Fruit fly (Drosophila melanogaster) whole organism, embryonic: Measurements from ENCODE around the gene Pex10.

ENCODE experiments used
- CG10366 ChIP-seq: fragments of 200-800 bp; sonication (Bioruptor generic); IDR thresholded peaks from 2 replicates; pipeline ENCODE4 v1.3.6; 2022; ENCODE audit warnings: missing biosample characterization, missing genetic modification characterization
- CG10543 ChIP-seq: fragments of 200-800 bp; sonication (Bioruptor generic); optimal IDR thresholded peaks from 3 replicates; lab custom pipeline; 2017; ENCODE audit warnings: missing biosample characterization, mild to moderate bottlenecking, missing genetic modification characterization, moderate library complexity
- CG10654 ChIP-seq: fragments of 200-800 bp; sonication (Bioruptor generic); optimal IDR thresholded peaks from 2 replicates; lab custom pipeline; 2016; ENCODE audit warnings: missing biosample characterization, missing genetic modification characterization
- CG1233 ChIP-seq: fragments of 200-800 bp; sonication (Bioruptor generic); optimal IDR thresholded peaks from 4 replicates; lab custom pipeline; 2018; ENCODE audit warnings: missing biosample characterization, mild to moderate bottlenecking, missing genetic modification characterization
- CG14965 ChIP-seq: fragments of 200-800 bp; sonication (Bioruptor generic); optimal IDR thresholded peaks from 2 replicates; lab custom pipeline; 2016; ENCODE audit warnings: missing biosample characterization, missing genetic modification characterization, borderline replicate concordance
- CG1647 ChIP-seq: fragments of 200-800 bp; sonication (Bioruptor generic); optimal IDR thresholded peaks from 3 replicates; lab custom pipeline; 2016; ENCODE audit warnings: missing biosample characterization, missing genetic modification characterization
- CG17359 ChIP-seq: fragments of 200-800 bp; sonication (Bioruptor generic); optimal IDR thresholded peaks from 3 replicates; lab custom pipeline; 2018; ENCODE audit warnings: missing biosample characterization, mild to moderate bottlenecking, missing genetic modification characterization, moderate library complexity
- CG17802 ChIP-seq: fragments of 200-800 bp; sonication (Bioruptor generic); optimal IDR thresholded peaks from 2 replicates; lab custom pipeline; 2018; ENCODE audit warnings: missing biosample characterization, mild to moderate bottlenecking, missing genetic modification characterization, moderate library complexity
- CG18476 ChIP-seq: fragments of 200-800 bp; sonication (Bioruptor generic); optimal IDR thresholded peaks from 2 replicates; lab custom pipeline; 2016; ENCODE audit warnings: missing biosample characterization, mild to moderate bottlenecking, missing genetic modification characterization
- CG31224 ChIP-seq: fragments of 200-800 bp; sonication (Bioruptor generic); IDR thresholded peaks from 2 replicates; pipeline ENCODE4 v1.3.6; 2022; ENCODE audit warnings: missing biosample characterization, missing genetic modification characterization
- CG31388 ChIP-seq: fragments of 200-800 bp; sonication (Bioruptor generic); optimal IDR thresholded peaks from 2 replicates; lab custom pipeline; 2016; ENCODE audit warnings: missing biosample characterization, missing genetic modification characterization
- CG34376 ChIP-seq: fragments of 200-800 bp; sonication (Bioruptor generic); optimal IDR thresholded peaks from 2 replicates; lab custom pipeline; 2018; ENCODE audit warnings: missing biosample characterization, mild to moderate bottlenecking, missing genetic modification characterization
- CG4360 ChIP-seq: fragments of 200-800 bp; sonication (Bioruptor generic); IDR thresholded peaks from 2 replicates; pipeline ENCODE4 v1.3.6; 2022; ENCODE audit warnings: missing biosample characterization, missing genetic modification characterization
- CG43689 ChIP-seq: fragments of 200-800 bp; sonication (Bioruptor generic); IDR thresholded peaks from 2 replicates; pipeline ENCODE4 v1.3.6; 2022; ENCODE audit warnings: missing biosample characterization, missing genetic modification characterization
- CG7357 ChIP-seq: fragments of 200-800 bp; sonication (Bioruptor generic); IDR thresholded peaks from 3 replicates; pipeline ENCODE4 v1.3.6; 2022; ENCODE audit warnings: missing biosample characterization, missing genetic modification characterization
- CG7745 ChIP-seq: fragments of 200-800 bp; sonication (Bioruptor generic); optimal IDR thresholded peaks from 2 replicates; lab custom pipeline; 2018; ENCODE audit warnings: missing biosample characterization, mild to moderate bottlenecking, missing genetic modification characterization, moderate library complexity
- CG7786 ChIP-seq: fragments of 200-800 bp; sonication (Bioruptor generic); optimal IDR thresholded peaks from 2 replicates; lab custom pipeline; 2016; ENCODE audit warnings: missing biosample characterization, missing genetic modification characterization
- CG7963 ChIP-seq: fragments of 200-800 bp; sonication (Bioruptor generic); IDR thresholded peaks from 3 replicates; pipeline ENCODE4 v1.3.6; 2022; ENCODE audit warnings: missing biosample characterization, missing genetic modification characterization; ENCODE audit not compliant: partially characterized antibody
- CG7987 ChIP-seq: fragments of 200-800 bp; sonication (Bioruptor generic); optimal IDR thresholded peaks from 2 replicates; lab custom pipeline; 2018; ENCODE audit warnings: missing biosample characterization, mild to moderate bottlenecking, missing genetic modification characterization, moderate library complexity
- CTCF ChIP-seq: fragments of 200-800 bp; sonication (Bioruptor generic); optimal IDR thresholded peaks from 2 replicates; lab custom pipeline; 2017; ENCODE audit warnings: missing biosample characterization, mild to moderate bottlenecking, missing genetic modification characterization, moderate library complexity
- Chrac-16 ChIP-seq: fragments of 200-800 bp; sonication (Bioruptor generic); optimal IDR thresholded peaks from 3 replicates; lab custom pipeline; 2016; ENCODE audit warnings: missing biosample characterization, missing genetic modification characterization
- Hr78 ChIP-seq, 2 experiments: fragments of 200-800 bp in 1 of 2; fragments of >200 bp in 1 of 2; sonication (Bioruptor generic) in 1 of 2; optimal IDR thresholded peaks; 2 replicates each; lab custom pipeline; 2017 to 2019; ENCODE audit warnings: missing biosample characterization in 2 of 2, missing genetic modification characterization in 2 of 2, mild to moderate bottlenecking in 1 of 2, moderate library complexity in 1 of 2
- Oli ChIP-seq: fragments of 200-800 bp; sonication (Bioruptor generic); optimal IDR thresholded peaks from 2 replicates; lab custom pipeline; 2018; ENCODE audit warnings: missing biosample characterization, mild to moderate bottlenecking, missing genetic modification characterization, moderate library complexity
- Ptx1 ChIP-seq: fragments of 200-800 bp; sonication (Bioruptor generic); IDR thresholded peaks from 2 replicates; pipeline ENCODE4 v1.3.6; 2022; ENCODE audit warnings: missing biosample characterization, missing genetic modification characterization
- Taf1 ChIP-seq: fragments of 200-800 bp; sonication (Bioruptor generic); IDR thresholded peaks from 2 replicates; pipeline ENCODE4 v1.3.6; 2022; ENCODE audit warnings: missing biosample characterization, missing genetic modification characterization
- Trl ChIP-seq, 3 experiments: fragments of >200 bp in 2 of 3; fragments of 200-800 bp in 1 of 3; sonication (Bioruptor generic) in 1 of 3; optimal IDR thresholded peaks; 2 replicates in 1 of 3; 3 replicates in 2 of 3; lab custom pipeline; 2016 to 2017; ENCODE audit warnings: missing biosample characterization in 1 of 3, missing genetic modification characterization in 1 of 3
- al ChIP-seq: fragments of 200-800 bp; sonication (Bioruptor generic); IDR thresholded peaks from 2 replicates; pipeline ENCODE4 v1.3.6; 2022; ENCODE audit warnings: missing biosample characterization, missing genetic modification characterization
- btn ChIP-seq: fragments of 200-800 bp; sonication (Bioruptor generic); optimal IDR thresholded peaks from 2 replicates; lab custom pipeline; 2016; ENCODE audit warnings: missing biosample characterization, missing genetic modification characterization
- dimm ChIP-seq: fragments of 200-800 bp; sonication (Bioruptor generic); IDR thresholded peaks from 2 replicates; pipeline ENCODE4 v1.3.6; 2022; ENCODE audit warnings: missing biosample characterization, missing genetic modification characterization
- esg ChIP-seq: fragments of 200-800 bp; sonication (Bioruptor generic); conservative IDR thresholded peaks from 2 replicates; pipeline ENCODE4 v1.3.6; 2022; ENCODE audit warnings: missing biosample characterization, missing genetic modification characterization
- gcm ChIP-seq: fragments of 200-800 bp; sonication (Bioruptor generic); optimal IDR thresholded peaks from 2 replicates; lab custom pipeline; 2019; ENCODE audit warnings: missing biosample characterization, mild to moderate bottlenecking, missing genetic modification characterization, moderate library complexity
- gcm2 ChIP-seq: fragments of 200-800 bp; sonication (Bioruptor generic); optimal IDR thresholded peaks from 2 replicates; lab custom pipeline; 2016; ENCODE audit warnings: missing biosample characterization, missing genetic modification characterization
- grn ChIP-seq: fragments of 200-800 bp; sonication (Bioruptor generic); optimal IDR thresholded peaks from 3 replicates; lab custom pipeline; 2017; ENCODE audit warnings: missing biosample characterization, missing genetic modification characterization
- h ChIP-seq: fragments of >200 bp; optimal IDR thresholded peaks from 2 replicates; lab custom pipeline; 2017
- ham ChIP-seq: fragments of 200-800 bp; sonication (Bioruptor generic); IDR thresholded peaks from 2 replicates; pipeline ENCODE4 v1.3.6; 2022; ENCODE audit warnings: missing biosample characterization, missing genetic modification characterization
- hkb ChIP-seq, 2 experiments: fragments of 200-800 bp in 1 of 2; fragments of >200 bp in 1 of 2; sonication (Bioruptor generic) in 1 of 2; IDR thresholded peaks in 1 of 2; optimal IDR thresholded peaks in 1 of 2; 2 replicates each; pipeline versions ENCODE4 v1.3.6 to Lab custom; 2017 to 2022; ENCODE audit warnings: missing biosample characterization in 1 of 2, missing genetic modification characterization in 1 of 2
- kay ChIP-seq: fragments of 200-800 bp; sonication (Bioruptor generic); optimal IDR thresholded peaks from 2 replicates; lab custom pipeline; 2016; ENCODE audit warnings: missing biosample characterization, missing genetic modification characterization
- nmo ChIP-seq: fragments of 200-800 bp; sonication (Bioruptor generic); optimal IDR thresholded peaks from 2 replicates; lab custom pipeline; 2018; ENCODE audit warnings: missing biosample characterization, mild to moderate bottlenecking, missing genetic modification characterization, moderate library complexity
- oc ChIP-seq: fragments of 200-800 bp; sonication (Bioruptor generic); optimal IDR thresholded peaks from 2 replicates; lab custom pipeline; 2018; ENCODE audit warnings: missing biosample characterization, mild to moderate bottlenecking, missing genetic modification characterization, moderate library complexity
- p53 ChIP-seq: fragments of 200-800 bp; sonication (Bioruptor generic); optimal IDR thresholded peaks from 2 replicates; lab custom pipeline; 2016; ENCODE audit warnings: missing biosample characterization, missing genetic modification characterization
- pzg ChIP-seq: fragments of 200-800 bp; sonication (Bioruptor generic); optimal IDR thresholded peaks from 3 replicates; lab custom pipeline; 2018; ENCODE audit warnings: missing biosample characterization, mild to moderate bottlenecking, missing genetic modification characterization, moderate library complexity
- sc ChIP-seq, 3 experiments: fragments of >200 bp in 2 of 3; fragments of 200-800 bp in 1 of 3; sonication (Bioruptor generic) in 1 of 3; optimal IDR thresholded peaks; 2 replicates in 2 of 3; 3 replicates in 1 of 3; lab custom pipeline; 2017; ENCODE audit warnings: mild to moderate bottlenecking in 1 of 3, missing biosample characterization in 1 of 3, missing genetic modification characterization in 1 of 3, missing genetic modification reagents in 1 of 3
- schlank ChIP-seq: fragments of 200-800 bp; sonication (Bioruptor generic); optimal IDR thresholded peaks from 2 replicates; lab custom pipeline; 2018; ENCODE audit warnings: missing biosample characterization, mild to moderate bottlenecking, missing genetic modification characterization
- sima ChIP-seq: fragments of 200-800 bp; sonication (Bioruptor generic); optimal IDR thresholded peaks from 2 replicates; lab custom pipeline; 2016; ENCODE audit warnings: missing biosample characterization, missing genetic modification characterization
- so ChIP-seq: fragments of 200-800 bp; sonication (Bioruptor generic); IDR thresholded peaks from 3 replicates; pipeline ENCODE4 v1.3.6; 2022; ENCODE audit warnings: missing biosample characterization, missing genetic modification characterization
- tap ChIP-seq: fragments of 200-800 bp; optimal IDR thresholded peaks from 3 replicates; lab custom pipeline; 2019; ENCODE audit warnings: missing biosample characterization, mild to moderate bottlenecking, missing genetic modification characterization, moderate library complexity
- wor ChIP-seq: fragments of 200-800 bp; sonication (Bioruptor generic); IDR thresholded peaks from 2 replicates; pipeline ENCODE4 v1.3.6; 2022; ENCODE audit warnings: missing biosample characterization, missing genetic modification characterization
- zfh1 ChIP-seq: fragments of 200-800 bp; sonication (Bioruptor generic); IDR thresholded peaks from 3 replicates; pipeline ENCODE4 v1.3.6; 2022; ENCODE audit warnings: missing biosample characterization, missing genetic modification characterization

Gene Pex10

dm6 chr3L:1536487-1537337 lies 21.3 kb upstream of the Pex10 start, which contains the start of the genes CG12091 and pns (continued):
- TF ChIP-seq hkb (optimal IDR thresholded peaks at IDR 0.05; lab: Kevin White, UChicago) (peak; percentile 39), hkb (GFP tag; IDR thresholded peaks at IDR 0.05; lab: Robert Waterston, UW) (peak; percentile 64), Taf1 (GFP tag; lab: Robert Waterston, UW) (0 out of 2 replicates have a peak, but pooled peaks have one; percentile 30), btn (peak; percentile 28), grn (GFP tag; lab: Kevin White, UChicago) (peak; percentile 37), sima (peak; percentile 40), CG18476 (peak; percentile 27), kay (GFP tag; lab: Kevin White, UChicago) (peak; percentile 57), CG34376 (GFP tag; lab: Kevin White, UChicago) (peak; percentile 59), Ptx1 (GFP tag; lab: Robert Waterston, UW) (peak; percentile 59), so (GFP tag; lab: Robert Waterston, UW) (peak; percentile 6; the same call in 2 of the 3 replicates), CTCF (no peak), CG7963 (GFP tag; lab: Robert Waterston, UW) (no peak), CG7745 (tag; lab: Kevin White, UChicago) (peak; percentile 3), pzg (GFP tag; lab: Kevin White, UChicago) (peak; percentile 96), CG1647 (GFP tag; lab: Kevin White, UChicago) (peak; percentile 35), sc (optimal IDR thresholded peaks at IDR 0.05; lab: Kevin White, UChicago) (no peak), sc (GFP tag; optimal IDR thresholded peaks at IDR 0.05; lab: Kevin White, UChicago) (no peak), CG1233 (GFP tag; lab: Kevin White, UChicago) (peak; percentile 48), CG31388 (GFP tag; lab: Kevin White, UChicago) (peak; percentile 20), schlank (tag; lab: Kevin White, UChicago) (no peak), p53 (GFP tag; lab: Kevin White, UChicago) (peak; percentile 58), CG43689 (GFP tag; lab: Robert Waterston, UW) (no peak), gcm (GFP tag; lab: Kevin White, UChicago) (peak; percentile 69), dimm (GFP tag; lab: Robert Waterston, UW) (no peak), zfh1 (GFP tag; lab: Robert Waterston, UW) (peak; percentile 39; the same call in 1 of the 3 replicates), Hr78 (GFP tag; optimal IDR thresholded peaks at IDR 0.05; lab: Kevin White, UChicago) (peak in 1 of 2 experiments; percentile 61), oc (tag; lab: Kevin White, UChicago) (peak; percentile 21), CG31224 (GFP tag; lab: Robert Waterston, UW) (peak; percentile 29; the same call in 1 of the 2 replicates), ham (GFP tag; lab: Robert Waterston, UW) (no peak), Oli (tag; lab: Kevin White, UChicago) (peak; percentile 39), esg (GFP tag; lab: Robert Waterston, UW) (peak; percentile 61), CG7786 (GFP tag; lab: Kevin White, UChicago) (peak; percentile 57), al (peak; percentile 42; the same call in 1 of the 2 replicates), CG7357 (GFP tag; lab: Robert Waterston, UW) (no peak), gcm2 (peak; percentile 6), tap (tag; lab: Kevin White, UChicago) (peak; percentile 28), CG17802 (no peak), Trl (optimal IDR thresholded peaks at IDR 0.05; lab: Kevin White, UChicago) (no peak), Trl (GFP tag; optimal IDR thresholded peaks at IDR 0.05; lab: Kevin White, UChicago) (peak; percentile 51), CG10366 (peak; percentile 77), CG4360 (GFP tag; lab: Robert Waterston, UW) (peak; percentile 18; the same call in 1 of the 2 replicates), CG10543 (GFP tag; lab: Kevin White, UChicago) (peak; percentile 68), CG17359 (tag; lab: Kevin White, UChicago) (peak; percentile 61), wor (GFP tag; lab: Robert Waterston, UW) (peak; percentile 58), Chrac-16 (GFP tag; lab: Kevin White, UChicago) (peak; percentile 64), CG7987 (GFP tag; lab: Kevin White, UChicago) (peak; percentile 43), CG14965 (no peak), h (lab: Kevin White, UChicago) (no peak), nmo (GFP tag; lab: Kevin White, UChicago) (peak; percentile 80), CG10654 (GFP tag; lab: Kevin White, UChicago) (peak; percentile 65)
